Worm (Caenorhabditis elegans) whole organism, L4 larva: Measurements from ENCODE around the gene ulp-3.

Experiments used
- D1046.2 ChIP-seq: fragments of 200-800 bp; sonication (Bioruptor generic); IDR thresholded peaks from 2 replicates; pipeline ENCODE4 v1.3.6; 2022; ENCODE audit warnings: missing genetic modification characterization, missing compliant biosample characterization
- F26F4.8 ChIP-seq: fragments of 200-800 bp; sonication (Bioruptor generic); conservative IDR thresholded peaks from 2 replicates; pipeline ENCODE4 v1.3.6; 2022; ENCODE audit warnings: missing genetic modification characterization, missing compliant biosample characterization
- Y105C5A.15 ChIP-seq: fragments of 200-800 bp; sonication (Bioruptor generic); IDR thresholded peaks from 2 replicates; pipeline ENCODE4 v1.3.6; 2022; ENCODE audit warnings: missing genetic modification characterization, missing compliant biosample characterization
- Y48G9A.11 ChIP-seq: fragments of 200-800 bp; sonication (Bioruptor generic); IDR thresholded peaks from 2 replicates; pipeline ENCODE4 v1.3.6; 2022; ENCODE audit warnings: missing genetic modification reagents, missing genetic modification characterization, missing compliant biosample characterization
- aha-1 ChIP-seq: fragments of 150-350 bp; peaks from one replicate; lab custom pipeline; 2014; ENCODE audit warnings: missing biosample characterization, missing genetic modification characterization
- ceh-20 ChIP-seq: fragments of 200-800 bp; sonication (Bioruptor generic); IDR thresholded peaks from 2 replicates; pipeline ENCODE4 v1.3.6; 2022; ENCODE audit warnings: missing genetic modification reagents, missing genetic modification characterization, missing compliant biosample characterization
- ceh-44 ChIP-seq: fragments of 200-800 bp; sonication (Bioruptor generic); IDR thresholded peaks from 2 replicates; pipeline ENCODE4 v1.3.6; 2022; ENCODE audit warnings: missing genetic modification reagents, missing genetic modification characterization, missing compliant biosample characterization
- daf-12 ChIP-seq: fragments of 150-350 bp; optimal IDR thresholded peaks from 2 replicates; lab custom pipeline; 2014; ENCODE audit warnings: missing biosample characterization, missing genetic modification reagents, missing genetic modification characterization
- dmd-8 ChIP-seq: fragments of 200-800 bp; sonication (Bioruptor generic); IDR thresholded peaks from 2 replicates; pipeline ENCODE4 v1.3.6; 2022; ENCODE audit warnings: missing genetic modification characterization, missing compliant biosample characterization
- fkh-10 ChIP-seq: fragments of 150-350 bp; optimal IDR thresholded peaks from 2 replicates; lab custom pipeline; 2014; ENCODE audit warnings: missing biosample characterization, missing genetic modification reagents, missing genetic modification characterization
- hlh-30 ChIP-seq: sonication (generic microtip); optimal IDR thresholded peaks from 2 replicates; lab custom pipeline; 2017; ENCODE audit warnings: antibody characterized with exemption, mild to moderate bottlenecking, missing genetic modification characterization, missing compliant biosample characterization; ENCODE audit not compliant: insufficient read depth
- lin-38 ChIP-seq: fragments of 200-800 bp; sonication (Bioruptor generic); IDR thresholded peaks from 2 replicates; pipeline ENCODE4 v1.3.6; 2022; ENCODE audit warnings: missing genetic modification reagents, missing genetic modification characterization, missing compliant biosample characterization
- lin-39 ChIP-seq: fragments of 150-350 bp; optimal IDR thresholded peaks from 2 replicates; lab custom pipeline; 2014; ENCODE audit warnings: missing biosample characterization, missing genetic modification reagents, missing genetic modification characterization
- lsy-2 ChIP-seq, 2 experiments: fragments of 150-350 bp in 1 of 2; sonication (generic microtip) in 1 of 2; optimal IDR thresholded peaks; 2 replicates each; lab custom pipeline; 2014 to 2017; ENCODE audit warnings: missing biosample characterization in 2 of 2, missing genetic modification characterization in 2 of 2
- madf-5 ChIP-seq, 2 experiments: fragments of 200-800 bp; sonication (Bioruptor generic); IDR thresholded peaks; 2 replicates each; pipeline ENCODE4 v1.3.6; 2022; ENCODE audit warnings: missing compliant biosample characterization in 2 of 2, missing genetic modification characterization in 2 of 2
- madf-9 ChIP-seq: fragments of 200-800 bp; sonication (Bioruptor generic); conservative IDR thresholded peaks from 2 replicates; pipeline ENCODE4 v1.3.6; 2022; ENCODE audit warnings: missing genetic modification reagents, missing genetic modification characterization, missing compliant biosample characterization
- mdl-1 ChIP-seq, 2 experiments: fragments of 150-350 bp in 1 of 2; sonication (generic microtip) in 1 of 2; optimal IDR thresholded peaks; 2 replicates each; lab custom pipeline; 2014 to 2017; ENCODE audit warnings: missing biosample characterization in 2 of 2, missing genetic modification characterization in 2 of 2
- mxl-2 ChIP-seq: fragments of 200-800 bp; sonication (Bioruptor generic); conservative IDR thresholded peaks from 2 replicates; pipeline ENCODE4 v1.3.6; 2022; ENCODE audit warnings: missing genetic modification reagents, missing genetic modification characterization, missing compliant biosample characterization
- nhr-28 ChIP-seq: fragments of 150-350 bp; optimal IDR thresholded peaks from 2 replicates; lab custom pipeline; 2014; ENCODE audit warnings: missing biosample characterization, missing genetic modification characterization
- nhr-42 ChIP-seq: fragments of 200-800 bp; sonication (Bioruptor generic); IDR thresholded peaks from 2 replicates; pipeline ENCODE4 v1.3.6; 2022; ENCODE audit warnings: missing genetic modification characterization, missing compliant biosample characterization
- nhr-48 ChIP-seq: sonication (generic microtip); optimal IDR thresholded peaks from 2 replicates; lab custom pipeline; 2016; ENCODE audit warnings: mild to moderate bottlenecking, missing genetic modification characterization, missing compliant biosample characterization
- nhr-76 ChIP-seq: fragments of 150-350 bp; optimal IDR thresholded peaks from 2 replicates; lab custom pipeline; 2014; ENCODE audit warnings: missing biosample characterization, missing genetic modification characterization
- php-3 ChIP-seq: fragments of 200-800 bp; sonication (Bioruptor generic); IDR thresholded peaks from 2 replicates; pipeline ENCODE4 v1.3.6; 2022; ENCODE audit warnings: missing genetic modification reagents, missing genetic modification characterization, missing compliant biosample characterization
- saeg-2 ChIP-seq: fragments of 200-800 bp; sonication (Bioruptor generic); IDR thresholded peaks from 2 replicates; pipeline ENCODE4 v1.3.6; 2022; ENCODE audit warnings: missing genetic modification reagents, missing genetic modification characterization, missing compliant biosample characterization
- set-16 ChIP-seq: fragments of 200-800 bp; sonication (Bioruptor generic); IDR thresholded peaks from 2 replicates; pipeline ENCODE4 v1.3.6; 2022; ENCODE audit warnings: missing genetic modification reagents, missing genetic modification characterization, missing compliant biosample characterization
- tra-1 ChIP-seq: fragments of 200-800 bp; sonication (Bioruptor generic); IDR thresholded peaks from 2 replicates; pipeline ENCODE4 v1.3.6; 2022; ENCODE audit warnings: missing genetic modification reagents, missing genetic modification characterization, missing compliant biosample characterization
- unc-130 ChIP-seq: sonication (generic microtip); optimal IDR thresholded peaks from 2 replicates; lab custom pipeline; 2016; ENCODE audit warnings: missing genetic modification reagents, missing genetic modification characterization, missing compliant biosample characterization
- unc-62 ChIP-seq, 3 experiments: fragments of 150-350 bp in 1 of 3; sonication (generic microtip); optimal IDR thresholded peaks in 2 of 3; peaks in 1 of 3; 1 replicate in 1 of 3; 2 replicates in 2 of 3; lab custom pipeline; 2014 to 2017; ENCODE audit warnings: missing biosample characterization in 3 of 3, missing genetic modification characterization in 3 of 3, missing genetic modification reagents in 3 of 3, missing genotype in 1 of 3
- vab-7 ChIP-seq: fragments of 200-800 bp; sonication (Bioruptor generic); IDR thresholded peaks from 2 replicates; pipeline ENCODE4 v1.3.6; 2022; ENCODE audit warnings: missing genetic modification reagents, missing genetic modification characterization, missing compliant biosample characterization
- zag-1 ChIP-seq: fragments of 150-350 bp; optimal IDR thresholded peaks from 2 replicates; lab custom pipeline; 2014; ENCODE audit warnings: missing biosample characterization, missing genetic modification characterization
- zfp-2 ChIP-seq: sonication (generic microtip); optimal IDR thresholded peaks from 2 replicates; lab custom pipeline; 2016; ENCODE audit warnings: mild to moderate bottlenecking, missing genetic modification characterization, missing compliant biosample characterization

ulp-3 gene

DNA sequence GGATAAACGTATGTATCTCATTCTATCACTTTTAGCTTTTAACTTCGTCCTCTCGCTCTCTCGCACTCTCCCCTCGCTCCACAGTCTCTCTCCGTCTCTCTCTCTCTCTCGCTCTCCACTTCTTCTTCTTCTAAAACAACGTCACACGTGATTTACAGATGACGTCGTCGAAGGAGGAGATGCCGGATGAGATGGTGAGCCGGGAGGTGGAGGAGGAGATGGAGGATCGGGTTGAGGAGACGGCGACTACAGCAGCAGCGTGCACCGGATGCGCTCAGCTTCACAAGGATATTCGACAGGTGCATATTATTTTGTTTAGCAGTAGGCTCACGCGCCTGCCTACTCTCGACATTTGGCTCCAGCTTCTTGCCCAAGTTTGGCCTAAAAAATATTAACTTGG, 45.6 kb upstream of the ulp-3 start, which contains the start of gene elt-6:
Gene elt-6 (plus strand): TSS at position 159 of the 400 bp plus-strand sequence.
- peak; percentile 72 for TF ChIP-seq set-16
- TF ChIP-seq unc-62 (GFP tag; optimal IDR thresholded peaks at IDR 0.05 in 1 of 2; lab: Kevin White, UChicago): no peak
- TF ChIP-seq unc-62 (tag; optimal IDR thresholded peaks at IDR 0.05; lab: Kevin White, UChicago): no peak

DNA sequence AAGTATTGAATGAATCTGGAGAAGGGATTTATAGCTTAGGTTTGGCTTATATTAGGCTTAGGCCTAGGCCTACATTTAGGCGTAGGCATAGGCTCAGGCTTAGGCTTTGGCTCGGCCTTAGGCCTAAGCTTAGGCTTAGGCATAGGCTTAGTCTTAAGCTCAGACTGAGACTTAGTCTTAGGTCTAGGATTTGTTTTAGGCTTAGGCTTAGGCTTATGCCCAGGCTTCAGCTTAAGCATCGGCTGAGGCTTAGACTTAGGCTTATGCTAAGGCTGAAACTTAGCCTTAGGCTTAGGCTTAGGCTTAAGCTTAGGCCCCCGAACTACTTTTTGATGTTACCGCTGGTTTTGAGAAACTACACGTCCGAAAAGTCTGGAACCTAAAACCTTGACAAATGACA, 42.9 kb upstream of the ulp-3 start:
- TF ChIP-seq dmd-8 (GFP tag; lab: Robert Waterston, UW): 0 out of 2 replicates have a peak, but pooled peaks have one; percentile 41
- peak; percentile 65 for TF ChIP-seq aha-1 (tag; lab: Kevin White, UChicago)
- no peak for TF ChIP-seq mxl-2

DNA sequence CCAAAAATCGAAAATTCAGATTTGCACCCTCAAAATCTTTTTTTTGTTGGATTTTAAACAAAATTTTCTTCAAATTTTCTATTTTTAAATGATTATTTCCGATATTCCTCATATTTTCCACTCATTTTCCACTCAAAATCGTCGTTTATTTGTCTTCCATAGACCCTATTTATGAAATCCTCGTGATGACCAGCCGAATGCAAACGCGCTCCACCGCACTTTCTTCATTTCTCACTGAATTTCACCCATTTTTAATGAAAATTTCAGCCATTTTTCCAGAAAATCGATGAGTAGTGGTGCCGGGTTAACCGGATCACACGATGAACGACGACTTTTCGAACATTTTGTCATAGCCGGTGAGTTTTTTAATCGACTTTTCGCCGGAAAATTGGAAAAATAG, 39.7 kb upstream of the ulp-3 start, which contains the start of gene denn-4:
Gene denn-4 (plus strand): TSS at position 280 of the 400 bp plus-strand sequence.
- no peak for TF ChIP-seq Y105C5A.15
- peak; percentile 6 for TF ChIP-seq nhr-28 (tag; lab: Kevin White, UChicago)
- peak; percentile 85 for TF ChIP-seq hlh-30
- TF ChIP-seq daf-12 (tag; lab: Kevin White, UChicago): no peak
- TF ChIP-seq ceh-44: no peak
- no peak for TF ChIP-seq saeg-2 (GFP tag; lab: Robert Waterston, UW)
- TF ChIP-seq lin-38 (GFP tag; lab: Robert Waterston, UW): peak; percentile 91
- no peak for TF ChIP-seq unc-130 (GFP tag; lab: Kevin White, UChicago)
- TF ChIP-seq dmd-8 (GFP tag; lab: Robert Waterston, UW): no peak
- peak in 1 of 2 experiments; percentile 14 for TF ChIP-seq lsy-2 (tag; optimal IDR thresholded peaks at IDR 0.05; lab: Kevin White, UChicago)

DNA sequence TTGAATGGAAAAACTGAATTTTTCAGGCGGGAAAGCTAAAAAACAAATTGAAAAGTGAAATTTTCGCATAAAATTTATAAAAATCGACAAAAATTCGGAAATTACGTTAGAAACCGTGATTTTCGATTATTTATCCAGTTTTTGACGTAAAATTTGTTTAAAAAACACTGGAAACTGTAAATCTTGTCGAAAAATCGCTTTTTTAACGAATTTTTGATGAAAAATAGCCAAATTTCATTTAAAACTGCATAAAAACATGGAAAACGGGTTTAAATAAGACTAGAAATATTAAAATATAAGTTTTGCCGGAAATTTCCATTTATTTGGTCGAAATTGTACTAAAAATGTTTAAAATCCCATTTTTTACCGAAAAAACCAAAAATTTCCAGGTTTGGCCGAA, 39.3 kb upstream of the ulp-3 start:
- TF ChIP-seq aha-1 (tag; lab: Kevin White, UChicago) (peak; percentile 96), nhr-76 (tag; lab: Kevin White, UChicago) (no peak), fkh-10 (GFP tag; lab: Kevin White, UChicago) (no peak), lin-39 (tag; lab: Kevin White, UChicago) (no peak), nhr-48 (no peak), ceh-20 (no peak)

DNA sequence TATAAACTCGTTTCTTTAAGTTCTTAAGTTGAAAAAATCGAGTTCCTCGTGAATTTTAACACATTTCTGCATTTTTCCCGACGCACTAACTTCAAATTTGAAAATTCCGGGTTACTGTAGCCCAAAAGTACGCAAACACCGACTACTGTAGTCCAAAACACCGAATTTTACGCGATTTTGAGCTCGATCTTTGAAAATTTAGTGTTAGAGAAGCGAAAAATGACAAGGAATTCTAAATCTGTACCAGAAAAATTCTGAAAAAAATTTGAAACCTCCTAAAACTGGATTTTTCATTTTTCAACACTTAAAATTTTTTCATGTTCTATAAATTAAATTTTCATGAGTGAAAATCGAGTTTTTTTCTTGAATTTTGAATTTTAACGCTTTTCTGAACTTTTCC, 18.2 kb upstream of the ulp-3 start:
- TF ChIP-seq zfp-2 (tag; lab: Kevin White, UChicago): no peak
- peak in 1 of 2 experiments; percentile 97 for TF ChIP-seq unc-62 (GFP tag; optimal IDR thresholded peaks at IDR 0.05 in 1 of 2; lab: Kevin White, UChicago)
- TF ChIP-seq unc-62 (tag; optimal IDR thresholded peaks at IDR 0.05; lab: Kevin White, UChicago): no peak
- TF ChIP-seq mdl-1 (tag; optimal IDR thresholded peaks at IDR 0.05; lab: Kevin White, UChicago): no peak

DNA sequence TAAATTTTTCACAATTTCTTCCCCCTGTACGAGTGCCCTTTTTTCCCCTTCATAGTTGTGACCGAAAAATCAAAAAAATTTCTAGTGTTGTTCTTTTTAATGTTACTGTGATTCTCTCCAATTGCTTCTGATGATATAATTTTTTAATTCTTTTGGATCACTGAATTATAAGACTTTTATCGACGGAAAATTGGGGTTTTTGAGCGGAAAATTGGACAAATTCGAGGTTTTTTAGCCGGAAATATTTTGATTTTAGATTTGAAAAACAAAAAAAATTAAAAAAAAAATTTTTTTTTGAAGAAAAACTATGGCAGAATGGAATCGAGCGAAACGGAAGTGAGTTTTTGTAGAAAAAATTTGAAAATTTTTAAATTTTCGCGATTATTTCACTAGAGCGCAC, 15.5 kb upstream of the ulp-3 start, which contains the start of gene tsen-54:
Gene tsen-54 (plus strand): TSS at position 301 of the 400 bp plus-strand sequence.
- no peak for TF ChIP-seq zag-1 (tag; lab: Kevin White, UChicago)

DNA sequence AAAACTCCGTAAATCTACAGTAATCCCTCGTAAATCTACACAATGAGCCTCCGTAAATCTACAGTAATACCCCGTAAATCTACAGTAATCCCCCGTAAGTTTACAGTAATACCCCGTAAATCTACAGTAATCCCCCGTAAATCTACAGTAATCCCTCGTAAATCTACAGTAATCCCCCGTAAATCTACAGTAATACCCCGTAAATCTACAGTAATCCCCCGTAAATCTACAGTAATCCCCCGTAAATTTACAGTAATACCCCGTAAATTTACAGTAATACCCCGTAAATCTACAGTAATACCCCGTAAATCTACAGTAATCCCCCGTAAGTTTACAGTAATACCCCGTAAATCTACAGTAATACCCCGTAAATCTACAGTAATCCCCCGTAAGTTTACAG, 12.8 kb upstream of the ulp-3 start:
- TF ChIP-seq tra-1 (GFP tag; lab: Robert Waterston, UW) (0 out of 2 replicates have a peak, but pooled peaks have one; percentile 21), Y48G9A.11 (GFP tag; lab: Robert Waterston, UW) (0 out of 2 replicates have a peak, but pooled peaks have one; percentile 27), madf-9 (GFP tag; lab: Robert Waterston, UW) (peak; percentile 15; the same call in 1 of the 2 replicates), nhr-42 (GFP tag; lab: Robert Waterston, UW) (peak; percentile 20; the same call in 1 of the 2 replicates), vab-7 (0 out of 2 replicates have a peak, but pooled peaks have one; percentile 24), F26F4.8 (GFP tag; lab: Robert Waterston, UW) (peak; percentile 53; the same call in 1 of the 2 replicates), D1046.2 (peak; percentile 73; the same call in 1 of the 2 replicates), php-3 (GFP tag; lab: Robert Waterston, UW) (0 out of 2 replicates have a peak, but pooled peaks have one; percentile 31), madf-5 (GFP tag; IDR thresholded peaks at IDR 0.05; lab: Robert Waterston, UW) (0 out of 4 replicates have a peak, but pooled peaks of 1 of the 2 experiments have one; percentile 2)
- TF ChIP-seq, all 104 proteins: peak for 9; not testable (repeated sequence) for 95
